Fruit fly (Drosophila melanogaster): ENCODE measurements around the gene E5.

The E5 gene

dm6 chr3R:13839883-13840412 lies 34.8 kb downstream of the E5 start, which contains the start of gene CG31495 (continued):
- TF ChIP-seq Med (GFP tag) = peak; percentile 66
- no peak for TF ChIP-seq CG6683 (GFP tag; optimal IDR thresholded peaks at IDR 0.05)
- no peak for TF ChIP-seq abd-A (tag; optimal IDR thresholded peaks at IDR 0.05)
- TF ChIP-seq CG17385 (GFP tag; optimal IDR thresholded peaks at IDR 0.05) = no peak
- no peak for TF ChIP-seq CG14965 (GFP tag; optimal IDR thresholded peaks at IDR 0.05; ENCODE audit: borderline replicate concordance)
- no peak for TF ChIP-seq CG6272 (GFP tag; IDR thresholded peaks at IDR 0.05)
- TF ChIP-seq dpn (GFP tag; optimal IDR thresholded peaks at IDR 0.05) = peak in 1 of 2 experiments; percentile 34
- no peak for TF ChIP-seq CG7987 (GFP tag; optimal IDR thresholded peaks at IDR 0.05)
- TF ChIP-seq Max (GFP tag; optimal IDR thresholded peaks at IDR 0.05) = peak; percentile 35
- TF ChIP-seq Bgb (GFP tag; IDR thresholded peaks at IDR 0.05; ENCODE audit: partially characterized antibody) = 0 out of 2 replicates have a peak, but pooled peaks have one; percentile 13
- TF ChIP-seq luna (GFP tag; optimal IDR thresholded peaks at IDR 0.05) = no peak
- 0 out of 3 replicates have a peak, but pooled peaks have one; percentile 37 for TF ChIP-seq Dbx (GFP tag; IDR thresholded peaks at IDR 0.05)
- TF ChIP-seq schlank (tag; optimal IDR thresholded peaks at IDR 0.05) = no peak
- peak in 1 of 2 experiments; percentile 18 for TF ChIP-seq insv (GFP tag; optimal IDR thresholded peaks at IDR 0.05)
- TF ChIP-seq CG12659 (GFP tag; optimal IDR thresholded peaks at IDR 0.05) = peak; percentile 71
- TF ChIP-seq Dip3 (GFP tag; optimal IDR thresholded peaks at IDR 0.05) = peak; percentile 15
- TF ChIP-seq CG12155 (GFP tag; optimal IDR thresholded peaks at IDR 0.05) = peak; percentile 27
- TF ChIP-seq CG3163 (GFP tag; optimal IDR thresholded peaks at IDR 0.05) = no peak
- peak; percentile 1 for TF ChIP-seq shn (GFP tag; optimal IDR thresholded peaks at IDR 0.05)
- TF ChIP-seq CG2129 (GFP tag; IDR thresholded peaks at IDR 0.05; ENCODE audit: partially characterized antibody) = no peak
- peak; percentile 29 for TF ChIP-seq CG9609 (GFP tag; optimal IDR thresholded peaks at IDR 0.05)
- TF ChIP-seq run (tag; optimal IDR thresholded peaks at IDR 0.05) = no peak
- peak; percentile 55 for TF ChIP-seq gfzf (GFP tag; optimal IDR thresholded peaks at IDR 0.05)
- peak; percentile 54 for TF ChIP-seq CG13287 (GFP tag; IDR thresholded peaks at IDR 0.05; ENCODE audit: partially characterized antibody)
- peak; percentile 95 for TF ChIP-seq ssp (GFP tag; IDR thresholded peaks at IDR 0.05)
- TF ChIP-seq CG11085 (GFP tag; IDR thresholded peaks at IDR 0.05) = no peak
- TF ChIP-seq C15 (GFP tag; IDR thresholded peaks at IDR 0.05) = no peak
- TF ChIP-seq Chrac-16 (GFP tag; optimal IDR thresholded peaks at IDR 0.05) = peak; percentile 35
- TF ChIP-seq CG12219 (GFP tag; optimal IDR thresholded peaks at IDR 0.05) = no peak
- 0 out of 2 replicates have a peak, but pooled peaks have one; percentile 26 for TF ChIP-seq Ada2b (GFP tag; IDR thresholded peaks at IDR 0.05)
- TF ChIP-seq slbo (GFP tag; IDR thresholded peaks at IDR 0.05) = peak; percentile 52
- no peak for TF ChIP-seq sima (GFP tag; optimal IDR thresholded peaks at IDR 0.05)
- peak; percentile 9; the same call in 1 of the 2 replicates for TF ChIP-seq CG17328 (GFP tag; IDR thresholded peaks at IDR 0.05)
- no peak for TF ChIP-seq CG3065 (GFP tag; optimal IDR thresholded peaks at IDR 0.05)
- TF ChIP-seq Opbp (GFP tag; IDR thresholded peaks at IDR 0.05; ENCODE audit: partially characterized antibody) = no peak
- TF ChIP-seq Dad (GFP tag; optimal IDR thresholded peaks at IDR 0.05) = no peak
- no peak for TF ChIP-seq cad (GFP tag; optimal IDR thresholded peaks at IDR 0.05)
- peak; percentile 68 for TF ChIP-seq trem (tag; optimal IDR thresholded peaks at IDR 0.05)
- peak; percentile 58 for TF ChIP-seq CoRest (tag; optimal IDR thresholded peaks at IDR 0.05)
- no peak for TF ChIP-seq lbe (GFP tag; optimal IDR thresholded peaks at IDR 0.05)
- TF ChIP-seq HLH4C (GFP tag; IDR thresholded peaks at IDR 0.05; ENCODE audit: partially characterized antibody) = peak; percentile 74
- no peak for TF ChIP-seq pum (GFP tag; optimal IDR thresholded peaks at IDR 0.05)
- TF ChIP-seq inv (GFP tag; IDR thresholded peaks at IDR 0.05; ENCODE audit: partially characterized antibody) = peak; percentile 38; the same call in 1 of the 2 replicates
- TF ChIP-seq otp (GFP tag; IDR thresholded peaks at IDR 0.05) = no peak
- TF ChIP-seq CG4617 (GFP tag; optimal IDR thresholded peaks at IDR 0.05; ENCODE audit: borderline replicate concordance) = peak; percentile 17
- TF ChIP-seq CG15073 (GFP tag; optimal IDR thresholded peaks at IDR 0.05) = no peak
- TF ChIP-seq CG17359 (tag; optimal IDR thresholded peaks at IDR 0.05) = peak; percentile 4
- no peak for TF ChIP-seq CG3407 (GFP tag; optimal IDR thresholded peaks at IDR 0.05)
- TF ChIP-seq CG2120 (GFP tag; optimal IDR thresholded peaks at IDR 0.05) = peak; percentile 50
- TF ChIP-seq nerfin-1 (tag; optimal IDR thresholded peaks at IDR 0.05) = no peak

All from whole organism, embryonic.